Fruit fly (Drosophila melanogaster): ENCODE data around the gene Dis3l2.

The Dis3l2 gene

DNA sequence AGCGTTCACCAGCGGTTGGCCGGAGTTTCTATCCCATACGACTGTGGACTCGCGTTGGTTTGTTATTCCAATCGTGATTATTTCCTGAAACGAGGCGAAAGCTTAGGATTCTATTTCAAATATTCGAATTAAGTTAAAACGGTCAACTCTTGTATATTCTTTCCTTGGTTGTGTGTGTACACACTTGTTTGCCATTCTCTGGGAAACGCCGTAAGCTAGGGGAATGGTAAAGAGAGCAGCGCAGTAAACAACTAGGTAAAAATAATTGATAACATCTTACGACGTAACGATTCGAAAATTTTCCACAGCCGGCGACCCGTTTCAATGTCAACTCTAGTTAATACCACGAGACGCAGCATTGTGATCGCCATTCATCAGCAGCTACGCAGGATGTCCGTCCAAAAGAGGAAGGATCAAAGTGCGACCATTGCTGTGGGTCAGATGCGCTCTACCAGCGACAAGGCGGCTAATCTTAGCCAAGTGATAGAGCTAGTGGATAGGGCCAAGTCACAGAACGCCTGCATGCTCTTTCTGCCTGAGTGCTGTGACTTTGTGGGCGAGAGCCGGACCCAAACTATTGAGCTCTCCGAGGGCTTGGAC lies 8.9 kb upstream of the Dis3l2 start, which contains the start of gene NitFhit:
NitFhit (plus strand) TSS at position 195 of the 600 bp plus-strand sequence.
- peak; percentile 16 for TF ChIP-seq noc (tag; optimal IDR thresholded peaks at IDR 0.05)

DNA sequence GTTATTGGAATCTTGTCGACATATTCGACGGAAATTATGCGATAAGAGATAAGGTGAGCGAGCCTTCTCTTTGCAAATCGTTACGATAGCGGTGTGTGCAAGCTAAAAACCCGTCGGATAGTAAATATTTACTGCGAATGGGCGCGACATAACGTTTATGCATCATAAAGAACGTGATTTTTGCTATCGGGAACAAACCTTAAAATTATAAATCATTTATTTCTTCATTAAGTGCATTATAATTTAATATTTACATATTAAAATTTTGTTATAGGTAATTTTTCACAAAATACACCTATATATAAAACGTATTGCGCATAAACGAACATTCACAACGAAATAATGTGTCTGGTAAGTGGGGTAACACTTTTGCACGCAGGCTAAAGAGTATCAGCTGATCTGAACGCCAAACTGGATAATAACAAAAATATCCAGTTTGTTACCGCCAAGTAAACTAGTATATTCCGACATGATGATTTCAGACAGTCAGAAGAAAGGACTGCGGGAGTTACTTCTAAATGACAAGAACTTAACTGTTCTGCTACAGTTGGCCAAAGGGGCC lies 6.7 kb upstream of the Dis3l2 start, which contains the start of the genes Gk1 and CG13876:
Gk1 (minus strand) TSS at position 122 of the 562 bp plus-strand sequence.
CG13876 (plus strand) TSS at position 412 of the 562 bp plus-strand sequence.
- peak; percentile 98 for TF ChIP-seq noc (tag; optimal IDR thresholded peaks at IDR 0.05)

dm6 chr3L:211200-211599 lies 1.3 kb upstream of the Dis3l2 start, which contains the start of gene Prp4k:
Prp4k (minus strand) TSS chr3L:211457.
- no peak for TF ChIP-seq noc (tag; optimal IDR thresholded peaks at IDR 0.05)

DNA sequence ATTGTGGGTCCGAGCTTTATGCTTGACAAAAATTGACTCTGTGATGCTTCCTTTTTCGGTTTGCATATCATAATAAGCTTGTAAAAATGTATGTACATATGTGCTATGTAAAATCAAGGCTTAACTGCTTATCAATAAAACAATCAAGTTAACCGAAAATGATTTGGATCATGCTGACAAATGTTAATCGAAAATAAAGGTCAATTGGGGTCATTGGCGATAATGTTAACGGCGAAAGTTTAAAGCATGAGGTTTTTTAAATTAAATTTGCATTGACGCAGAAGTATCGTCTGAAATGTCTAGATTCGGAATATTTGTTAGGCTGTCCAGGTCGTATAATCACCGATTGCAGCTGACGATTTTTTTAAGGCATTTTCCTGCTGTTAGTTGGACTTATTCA lies 3.8 kb downstream of the Dis3l2 start, which contains the start of gene Kaz1-ORFB:
Kaz1-ORFB (plus strand) TSS at position 301 of the 400 bp plus-strand sequence.
- TF ChIP-seq noc (tag; optimal IDR thresholded peaks at IDR 0.05) = no peak

DNA sequence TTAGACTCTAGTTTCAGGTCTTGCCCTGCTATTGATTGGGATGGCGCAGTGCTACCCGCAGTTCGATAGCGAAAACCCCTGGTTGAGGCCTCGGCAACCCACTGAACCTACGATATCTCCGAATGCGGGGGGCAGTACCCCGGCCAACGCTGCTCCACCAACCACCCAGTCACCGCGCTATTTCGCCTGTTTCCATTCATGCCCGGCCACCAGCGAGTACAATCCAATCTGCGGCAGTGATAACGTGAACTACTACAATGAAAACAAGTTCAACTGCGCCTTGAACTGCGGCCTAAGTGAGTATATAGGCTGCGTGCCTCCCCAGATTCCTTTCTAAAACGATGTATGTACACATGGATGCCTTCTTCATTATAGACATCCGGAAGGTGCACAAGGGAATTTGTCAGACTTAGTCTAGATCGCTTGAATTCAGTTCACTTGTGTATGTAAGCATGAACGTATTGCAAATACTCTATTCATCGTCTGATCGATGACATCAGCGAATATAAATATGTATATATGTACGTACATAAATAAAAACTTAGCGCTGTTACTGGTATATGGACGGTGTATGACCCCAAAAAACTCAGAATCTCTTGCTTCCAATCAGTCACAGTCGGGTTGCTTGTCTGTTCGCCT lies 5.1 kb downstream of the Dis3l2 start, which contains the start of gene CG13877:
CG13877 (plus strand) TSS at position 589 of the 639 bp plus-strand sequence.
- TF ChIP-seq noc (tag; optimal IDR thresholded peaks at IDR 0.05) = no peak

- TF ChIP-seq noc (tag; optimal IDR thresholded peaks at IDR 0.05) = peak; percentile 64
Measured at dm6 chr3L:223019-223902, 10.8 kb downstream of the Dis3l2 start, which contains the start of the genes pyx and CG33229. pyx (minus strand) TSS chr3L:223069. CG33229 (plus strand) TSS chr3L:223852.

DNA sequence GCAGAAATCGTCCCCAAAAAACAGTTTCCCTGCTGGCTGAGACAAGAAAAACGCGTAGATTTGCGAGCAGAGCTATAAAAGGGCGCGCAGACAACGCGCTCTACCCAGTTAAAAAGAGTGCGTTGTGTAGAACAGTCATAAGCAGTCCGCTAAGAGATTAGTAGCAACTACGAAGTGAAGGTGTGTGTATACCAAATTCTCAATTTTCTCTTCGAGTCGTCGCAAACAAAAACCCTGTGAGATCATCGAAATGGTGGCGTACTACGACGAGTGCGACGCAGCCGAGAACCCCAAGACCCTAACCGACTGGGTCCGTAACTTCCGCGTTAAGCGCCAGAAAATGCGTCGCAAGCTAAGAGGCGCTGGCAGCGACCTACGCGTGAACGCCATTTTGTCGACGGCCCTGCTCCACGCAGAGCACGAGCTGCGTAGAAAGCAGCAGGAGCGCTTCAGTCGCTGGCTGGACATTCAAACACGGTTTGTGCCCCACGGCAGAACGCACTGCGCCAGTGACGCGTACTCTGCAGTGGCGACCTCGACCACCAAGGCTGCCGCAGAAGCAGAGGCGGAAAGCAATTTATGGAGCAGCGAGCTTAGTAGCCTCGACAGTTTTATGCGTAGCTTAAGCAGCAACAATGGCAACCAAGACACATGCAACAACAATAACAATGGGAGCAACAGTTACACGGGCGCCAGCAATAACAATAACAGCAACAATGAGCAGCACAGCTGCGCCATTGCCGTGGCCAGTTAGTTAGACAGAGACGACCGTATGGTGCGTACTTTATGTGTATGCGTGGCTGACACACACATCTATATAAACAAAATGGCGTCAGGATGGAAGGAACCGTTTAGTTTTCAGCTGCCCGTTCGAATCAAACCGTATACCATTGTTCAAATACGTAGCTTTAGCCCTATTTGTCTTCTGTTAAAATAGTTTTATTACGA lies 11.8 kb downstream of the Dis3l2 start:
- no peak for TF ChIP-seq noc (tag; optimal IDR thresholded peaks at IDR 0.05)

dm6 chr3L:225120-225519 lies 12.6 kb downstream of the Dis3l2 start:
- no peak for TF ChIP-seq noc (tag; optimal IDR thresholded peaks at IDR 0.05)

DNA sequence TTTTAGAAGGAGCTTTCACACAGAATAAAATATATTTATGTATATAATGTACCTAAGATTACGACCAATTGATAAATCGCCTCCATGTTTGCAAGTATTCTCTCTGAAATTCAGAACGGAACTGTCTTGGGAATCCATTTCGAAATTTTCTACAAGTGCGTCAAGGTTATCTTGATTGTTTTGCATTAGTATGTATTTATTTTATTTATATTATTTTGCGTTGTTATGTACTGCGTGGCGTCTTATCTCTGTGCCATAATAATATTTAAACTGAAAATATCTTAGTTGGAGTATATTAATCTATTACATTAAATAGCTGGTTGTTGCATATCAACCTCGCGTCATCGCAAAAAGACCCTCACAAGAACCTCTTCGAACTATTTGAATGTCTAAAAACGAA lies 19.0 kb downstream of the Dis3l2 start, which contains the start of gene CG42846:
CG42846 (minus strand) TSS at position 101 of the 400 bp plus-strand sequence.
- TF ChIP-seq noc (tag; optimal IDR thresholded peaks at IDR 0.05) = no peak

- TF ChIP-seq noc (tag; optimal IDR thresholded peaks at IDR 0.05) = no peak
Measured at dm6 chr3L:232267-232666, 19.8 kb downstream of the Dis3l2 start, which contains the start of gene CG34454. CG34454 (minus strand) TSS chr3L:232350.

- no peak for TF ChIP-seq noc (tag; optimal IDR thresholded peaks at IDR 0.05)
Measured at dm6 chr3L:233251-233650, 20.7 kb downstream of the Dis3l2 start, which contains the start of gene CG34453. CG34453 (minus strand) TSS chr3L:233351.

- TF ChIP-seq noc (tag; optimal IDR thresholded peaks at IDR 0.05) = no peak
Measured at dm6 chr3L:234337-234736, 21.8 kb downstream of the Dis3l2 start.

dm6 chr3L:246644-247199 lies 34.2 kb downstream of the Dis3l2 start:
- no peak for TF ChIP-seq noc (tag; optimal IDR thresholded peaks at IDR 0.05)
